Fruit fly (Drosophila melanogaster): ENCODE measurements around the gene Aven.
A peak's percentile ranks its signal among the peaks of the same experiment; 100 is the strongest.

Gene Aven

dm6 chrX:12669659-12670488 lies 40.4 kb upstream of the Aven start (continued):
- no peak for TF ChIP-seq CG14860 (GFP tag; IDR thresholded peaks at IDR 0.05; ENCODE audit: partially characterized antibody)
- no peak for TF ChIP-seq dm (GFP tag; optimal IDR thresholded peaks at IDR 0.05)
- no peak for TF ChIP-seq en (GFP tag; optimal IDR thresholded peaks at IDR 0.05)
- TF ChIP-seq hkb (optimal IDR thresholded peaks at IDR 0.05), result no peak
- TF ChIP-seq hkb (GFP tag; IDR thresholded peaks at IDR 0.05), result peak; percentile 57
- no peak for TF ChIP-seq Doc2 (GFP tag; IDR thresholded peaks at IDR 0.05)
- TF ChIP-seq E2f1 (GFP tag; IDR thresholded peaks at IDR 0.05), result peak; percentile 64
- TF ChIP-seq Rfx (GFP tag; IDR thresholded peaks at IDR 0.05), result peak; percentile 84
- peak; percentile 40 for TF ChIP-seq CG4854 (GFP tag; optimal IDR thresholded peaks at IDR 0.05)
- TF ChIP-seq CG1602 (GFP tag; optimal IDR thresholded peaks at IDR 0.05), result peak; percentile 42
- no peak for TF ChIP-seq CG1832 (GFP tag; optimal IDR thresholded peaks at IDR 0.05)
- peak; percentile 72 for TF ChIP-seq ind (GFP tag; optimal IDR thresholded peaks at IDR 0.05)
- TF ChIP-seq CG6272 (GFP tag; IDR thresholded peaks at IDR 0.05), result peak; percentile 47
- peak; percentile 16 for TF ChIP-seq CG14710 (tag; optimal IDR thresholded peaks at IDR 0.05)
- TF ChIP-seq CG18599 (GFP tag; optimal IDR thresholded peaks at IDR 0.05), result peak; percentile 74
- no peak for TF ChIP-seq CG16813 (GFP tag; IDR thresholded peaks at IDR 0.05; ENCODE audit: partially characterized antibody)
- TF ChIP-seq Lhr (GFP tag; optimal IDR thresholded peaks at IDR 0.05), result no peak
- peak; percentile 14 for TF ChIP-seq zen (tag; optimal IDR thresholded peaks at IDR 0.05)
- peak; percentile 75 for TF ChIP-seq CG17385 (GFP tag; optimal IDR thresholded peaks at IDR 0.05)
- no peak for TF ChIP-seq fd64A (GFP tag; optimal IDR thresholded peaks at IDR 0.05)
- peak; percentile 70 for TF ChIP-seq stc (GFP tag; IDR thresholded peaks at IDR 0.05)
- TF ChIP-seq tna (GFP tag; IDR thresholded peaks at IDR 0.05; ENCODE audit: partially characterized antibody), result no peak
- TF ChIP-seq CG11696 (GFP tag; IDR thresholded peaks at IDR 0.05), result peak; percentile 36; the same call in 1 of the 2 replicates
- TF ChIP-seq CG43689 (GFP tag; IDR thresholded peaks at IDR 0.05), result no peak; the same call in 1 of the 2 replicates
- TF ChIP-seq CG13624 (GFP tag; optimal IDR thresholded peaks at IDR 0.05), result peak; percentile 65
- TF ChIP-seq CG14050 (GFP tag; IDR thresholded peaks at IDR 0.05), result peak; percentile 55; the same call in 2 of the 3 replicates
- no peak for TF ChIP-seq pan (optimal IDR thresholded peaks at IDR 0.05)
- peak in 1 of 2 experiments; percentile 52 for TF ChIP-seq pan (GFP tag; optimal IDR thresholded peaks at IDR 0.05 in 1 of 2, IDR thresholded peaks at IDR 0.05 in 1 of 2)
- TF ChIP-seq eyg (GFP tag; optimal IDR thresholded peaks at IDR 0.05), result peak; percentile 48
- no peak for TF ChIP-seq CG32767 (GFP tag; IDR thresholded peaks at IDR 0.05)
- peak; percentile 63; the same call in 1 of the 2 replicates for TF ChIP-seq CG14667 (GFP tag; IDR thresholded peaks at IDR 0.05)
- peak; percentile 63; the same call in 2 of the 3 replicates for TF ChIP-seq Mrtf (GFP tag; IDR thresholded peaks at IDR 0.05)
- no peak for TF ChIP-seq CG12104 (GFP tag; optimal IDR thresholded peaks at IDR 0.05)
- no peak for TF ChIP-seq CG6683 (GFP tag; optimal IDR thresholded peaks at IDR 0.05)
- no peak for TF ChIP-seq CG10321 (GFP tag; IDR thresholded peaks at IDR 0.05)
- TF ChIP-seq prd (optimal IDR thresholded peaks at IDR 0.05), result no peak
- peak; percentile 81 for TF ChIP-seq prd (GFP tag; IDR thresholded peaks at IDR 0.05)
- TF ChIP-seq CG9437 (GFP tag; optimal IDR thresholded peaks at IDR 0.05), result peak; percentile 36
- peak; percentile 14; the same call in 1 of the 2 replicates for TF ChIP-seq Ravus (GFP tag; IDR thresholded peaks at IDR 0.05)
- peak; percentile 64 for TF ChIP-seq CrebB (tag; optimal IDR thresholded peaks at IDR 0.05)
- peak; percentile 77 for TF ChIP-seq CG11504 (tag; optimal IDR thresholded peaks at IDR 0.05)
- TF ChIP-seq CG34422 (GFP tag; IDR thresholded peaks at IDR 0.05), result peak; percentile 51; the same call in 2 of the 3 replicates
- TF ChIP-seq tin (GFP tag; optimal IDR thresholded peaks at IDR 0.05), result peak; percentile 64
- peak; percentile 90 for TF ChIP-seq nom (GFP tag; optimal IDR thresholded peaks at IDR 0.05)
- TF ChIP-seq CG5180 (GFP tag; optimal IDR thresholded peaks at IDR 0.05), result peak; percentile 28
- TF ChIP-seq CG6854 (GFP tag; optimal IDR thresholded peaks at IDR 0.05), result peak; percentile 47
- TF ChIP-seq CG10565 (GFP tag; optimal IDR thresholded peaks at IDR 0.05), result no peak
- peak; percentile 68 for TF ChIP-seq bab2 (GFP tag; optimal IDR thresholded peaks at IDR 0.05)
- TF ChIP-seq ewg (GFP tag; optimal IDR thresholded peaks at IDR 0.05), result peak; percentile 10
